Fruit fly (Drosophila melanogaster): ENCODE results near the gene CG4907.
A peak's percentile ranks its signal among the peaks of the same experiment; 100 is the strongest.

CG4907 gene

DNA sequence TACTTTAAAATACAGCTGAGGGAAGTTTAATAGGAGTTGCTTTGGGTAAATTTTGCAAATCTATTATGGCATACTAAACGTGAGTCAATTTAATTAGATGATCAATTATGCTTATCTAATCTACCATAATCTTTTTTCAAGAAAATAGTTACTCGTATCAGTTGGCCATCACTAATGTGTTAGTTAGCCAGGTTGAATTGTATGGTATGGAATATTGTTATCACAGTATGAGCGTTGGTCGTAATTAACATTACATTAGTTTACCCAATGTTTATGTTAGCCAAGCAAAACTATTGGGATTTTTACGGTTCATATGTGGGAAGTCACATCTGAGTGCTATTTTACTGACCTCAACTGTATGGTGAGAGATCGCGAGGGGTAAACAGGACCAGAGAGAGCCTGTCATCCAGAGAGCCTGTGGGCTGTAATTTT lies 37.0 kb downstream of the CG4907 start (continued):
- TF ChIP-seq chm (GFP tag; IDR thresholded peaks at IDR 0.05) (peak; percentile 56), gro (GFP tag; optimal IDR thresholded peaks at IDR 0.05) (peak; percentile 35), Poxn (GFP tag; IDR thresholded peaks at IDR 0.05) (no peak), CG30020 (tag; optimal IDR thresholded peaks at IDR 0.05) (peak; percentile 35), Sry-β (GFP tag; optimal IDR thresholded peaks at IDR 0.05) (peak; percentile 5), CG8924 (tag; optimal IDR thresholded peaks at IDR 0.05) (peak; percentile 89), CG14710 (tag; optimal IDR thresholded peaks at IDR 0.05) (peak; percentile 93), CG14050 (GFP tag; IDR thresholded peaks at IDR 0.05) (no peak), kni (GFP tag; optimal IDR thresholded peaks at IDR 0.05) (peak; percentile 11), CG10462 (GFP tag; optimal IDR thresholded peaks at IDR 0.05) (peak; percentile 59), emc (GFP tag; optimal IDR thresholded peaks at IDR 0.05) (no peak), chif (GFP tag; optimal IDR thresholded peaks at IDR 0.05) (peak; percentile 73 to 89), CG33557 (GFP tag; optimal IDR thresholded peaks at IDR 0.05) (peak; percentile 93), CG15011 (GFP tag; optimal IDR thresholded peaks at IDR 0.05) (peak; percentile 31), H15 (GFP tag; IDR thresholded peaks at IDR 0.05) (no peak), jing (GFP tag; optimal IDR thresholded peaks at IDR 0.05) (no peak), CG31441 (GFP tag; IDR thresholded peaks at IDR 0.05) (peak; percentile 81), ewg (GFP tag; optimal IDR thresholded peaks at IDR 0.05) (peak; percentile 44), bab2 (GFP tag; optimal IDR thresholded peaks at IDR 0.05) (peak; percentile 73), CG8388 (GFP tag; optimal IDR thresholded peaks at IDR 0.05) (peak; percentile 74), croc (GFP tag; conservative IDR thresholded peaks at IDR 0.05) (peak; percentile 63), CoRest (tag; optimal IDR thresholded peaks at IDR 0.05) (peak; percentile 83), E2f2 (GFP tag; IDR thresholded peaks at IDR 0.05) (no peak), her (GFP tag; optimal IDR thresholded peaks at IDR 0.05) (peak; percentile 41), CG12744 (GFP tag; optimal IDR thresholded peaks at IDR 0.05) (peak; percentile 55), CrebB (tag; optimal IDR thresholded peaks at IDR 0.05) (peak; percentile 19), jigr1 (GFP tag; IDR thresholded peaks at IDR 0.05) (no peak), CG12071 (GFP tag; optimal IDR thresholded peaks at IDR 0.05) (no peak), CG15514 (GFP tag; optimal IDR thresholded peaks at IDR 0.05) (no peak), HLH3B (GFP tag; IDR thresholded peaks at IDR 0.05) (peak; percentile 31; the same call in 1 of the 2 replicates), CG18262 (tag; optimal IDR thresholded peaks at IDR 0.05) (peak; percentile 94), CG17802 (tag; optimal IDR thresholded peaks at IDR 0.05) (peak; percentile 19), CG9215 (GFP tag; IDR thresholded peaks at IDR 0.05) (peak; percentile 37; the same call in 1 of the 2 replicates), CG10431 (GFP tag; optimal IDR thresholded peaks at IDR 0.05) (no peak), Dll (GFP tag; IDR thresholded peaks at IDR 0.05; ENCODE audit: partially characterized antibody) (no peak), CG3163 (GFP tag; optimal IDR thresholded peaks at IDR 0.05) (peak; percentile 55), Dad (GFP tag; optimal IDR thresholded peaks at IDR 0.05) (peak; percentile 52), Hand (GFP tag; optimal IDR thresholded peaks at IDR 0.05) (no peak), knrl (GFP tag; IDR thresholded peaks at IDR 0.05; ENCODE audit: partially characterized antibody) (no peak), CG10565 (GFP tag; optimal IDR thresholded peaks at IDR 0.05) (no peak), br (optimal IDR thresholded peaks at IDR 0.05) (no peak), ci (GFP tag; IDR thresholded peaks at IDR 0.05) (no peak), CG34422 (GFP tag; IDR thresholded peaks at IDR 0.05) (no peak), CG3065 (GFP tag; optimal IDR thresholded peaks at IDR 0.05) (no peak), slp2 (GFP tag; optimal IDR thresholded peaks at IDR 0.05) (peak; percentile 50), kah (GFP tag; optimal IDR thresholded peaks at IDR 0.05) (no peak), sisA (GFP tag; IDR thresholded peaks at IDR 0.05) (no peak), Mes4 (GFP tag; optimal IDR thresholded peaks at IDR 0.05) (peak; percentile 71), hbn (GFP tag; IDR thresholded peaks at IDR 0.05; ENCODE audit: partially characterized antibody) (no peak), cato (GFP tag; optimal IDR thresholded peaks at IDR 0.05; ENCODE audit: borderline replicate concordance) (peak; percentile 47), CG7987 (GFP tag; optimal IDR thresholded peaks at IDR 0.05) (no peak)

Data from whole organism, embryonic.